Fruit fly (Drosophila melanogaster) whole organism, embryonic: ENCODE results near the gene Sfp33A2.

Experiments
- Antp ChIP-seq: fragments of 200-800 bp; sonication (Bioruptor generic); optimal IDR thresholded peaks from 3 replicates; lab custom pipeline; 2016; ENCODE audit warnings: missing biosample characterization, missing genetic modification characterization
- Atf6 ChIP-seq: fragments of 200-800 bp; sonication (Bioruptor generic); IDR thresholded peaks from 2 replicates; pipeline ENCODE4 v1.3.6; 2022; ENCODE audit warnings: missing biosample characterization, missing genetic modification characterization
- Bdp1 ChIP-seq: fragments of 200-800 bp; sonication (Bioruptor generic); optimal IDR thresholded peaks from 3 replicates; lab custom pipeline; 2016; ENCODE audit warnings: missing biosample characterization, missing genetic modification characterization
- CG10147 ChIP-seq: fragments of 200-800 bp; sonication (Bioruptor generic); optimal IDR thresholded peaks from 2 replicates; lab custom pipeline; 2019; ENCODE audit warnings: missing biosample characterization, mild to moderate bottlenecking, missing genetic modification characterization, moderate library complexity
- CG10209 ChIP-seq: fragments of 200-800 bp; sonication (Bioruptor generic); optimal IDR thresholded peaks from 3 replicates; lab custom pipeline; 2017; ENCODE audit warnings: missing biosample characterization, mild to moderate bottlenecking, missing genetic modification characterization, missing genetic modification reagents
- CG10321 ChIP-seq: fragments of 200-800 bp; sonication (Bioruptor generic); IDR thresholded peaks from 2 replicates; pipeline ENCODE4 v1.3.6; 2022; ENCODE audit warnings: missing biosample characterization, missing genetic modification characterization
- CG10979 ChIP-seq: fragments of 200-800 bp; sonication (Bioruptor generic); optimal IDR thresholded peaks from 2 replicates; lab custom pipeline; 2018; ENCODE audit warnings: missing biosample characterization, mild to moderate bottlenecking, missing genetic modification characterization, moderate library complexity
- CG11456 ChIP-seq: fragments of 200-800 bp; sonication (Bioruptor generic); IDR thresholded peaks from 3 replicates; pipeline ENCODE4 v1.3.6; 2022; ENCODE audit warnings: missing biosample characterization, missing genetic modification characterization
- CG12071 ChIP-seq: fragments of 200-800 bp; sonication (Bioruptor generic); optimal IDR thresholded peaks from 3 replicates; lab custom pipeline; 2018; ENCODE audit warnings: missing biosample characterization, mild to moderate bottlenecking, missing genetic modification characterization
- CG12104 ChIP-seq: fragments of 200-800 bp; sonication (Bioruptor generic); optimal IDR thresholded peaks from 3 replicates; lab custom pipeline; 2016; ENCODE audit warnings: missing biosample characterization, missing genetic modification characterization
- CG1529 ChIP-seq: fragments of 200-800 bp; sonication (Bioruptor generic); optimal IDR thresholded peaks from 3 replicates; lab custom pipeline; 2018; ENCODE audit warnings: missing biosample characterization, missing genetic modification characterization
- CG15479 ChIP-seq: fragments of 200-800 bp; sonication (Bioruptor generic); optimal IDR thresholded peaks from 3 replicates; lab custom pipeline; 2019; ENCODE audit warnings: missing biosample characterization, mild to moderate bottlenecking, missing genetic modification characterization, moderate library complexity
- CG1647 ChIP-seq: fragments of 200-800 bp; sonication (Bioruptor generic); optimal IDR thresholded peaks from 3 replicates; lab custom pipeline; 2016; ENCODE audit warnings: missing biosample characterization, missing genetic modification characterization
- CG16863 ChIP-seq: fragments of 200-800 bp; sonication (Bioruptor generic); optimal IDR thresholded peaks from 3 replicates; lab custom pipeline; 2016; ENCODE audit warnings: missing biosample characterization, missing genetic modification characterization
- CG17186 ChIP-seq: fragments of 200-800 bp; sonication (Bioruptor generic); optimal IDR thresholded peaks from 3 replicates; lab custom pipeline; 2017; ENCODE audit warnings: missing biosample characterization, missing genetic modification reagents, missing genetic modification characterization
- CG2129 ChIP-seq: fragments of 200-800 bp; sonication (Bioruptor generic); IDR thresholded peaks from 2 replicates; pipeline ENCODE4 v1.3.6; 2022; ENCODE audit warnings: missing biosample characterization, missing genetic modification characterization; ENCODE audit not compliant: partially characterized antibody
- CG2875 ChIP-seq: fragments of 200-800 bp; sonication (Bioruptor generic); optimal IDR thresholded peaks from 2 replicates; lab custom pipeline; 2017; ENCODE audit warnings: missing biosample characterization, mild to moderate bottlenecking, missing genetic modification characterization, missing genetic modification reagents
- CG3163 ChIP-seq: fragments of 200-800 bp; sonication (Bioruptor generic); optimal IDR thresholded peaks from 3 replicates; lab custom pipeline; 2016; ENCODE audit warnings: missing biosample characterization, missing genetic modification characterization
- CG34224 ChIP-seq: fragments of 200-800 bp; sonication (Bioruptor generic); IDR thresholded peaks from 3 replicates; pipeline ENCODE4 v1.3.6; 2022; ENCODE audit warnings: missing biosample characterization, missing genetic modification characterization; ENCODE audit not compliant: partially characterized antibody
- CG9817 ChIP-seq: fragments of 200-800 bp; sonication (Bioruptor generic); optimal IDR thresholded peaks from 2 replicates; lab custom pipeline; 2018; ENCODE audit warnings: missing biosample characterization, mild to moderate bottlenecking, missing genetic modification characterization, moderate library complexity
- CG9932 ChIP-seq: fragments of 200-800 bp; sonication (Bioruptor generic); IDR thresholded peaks from 2 replicates; pipeline ENCODE4 v1.3.6; 2022; ENCODE audit warnings: missing biosample characterization, missing genetic modification characterization
- Chrac-16 ChIP-seq: fragments of 200-800 bp; sonication (Bioruptor generic); optimal IDR thresholded peaks from 3 replicates; lab custom pipeline; 2016; ENCODE audit warnings: missing biosample characterization, missing genetic modification characterization
- Eip74EF ChIP-seq, 2 experiments: fragments of 200-800 bp in 1 of 2; fragments of >200 bp in 1 of 2; sonication (Bioruptor generic) in 1 of 2; optimal IDR thresholded peaks; 2 replicates each; lab custom pipeline; 2017 to 2019; ENCODE audit warnings: missing biosample characterization in 2 of 2, missing genetic modification characterization in 2 of 2, mild to moderate bottlenecking in 1 of 2, moderate library complexity in 1 of 2
- Lpt ChIP-seq: fragments of >200 bp; optimal IDR thresholded peaks from 2 replicates; lab custom pipeline; 2018; ENCODE audit warnings: missing biosample characterization, missing genetic modification characterization
- Oli ChIP-seq: fragments of 200-800 bp; sonication (Bioruptor generic); optimal IDR thresholded peaks from 2 replicates; lab custom pipeline; 2018; ENCODE audit warnings: missing biosample characterization, mild to moderate bottlenecking, missing genetic modification characterization, moderate library complexity
- Poxn ChIP-seq: fragments of 200-800 bp; sonication (Bioruptor generic); IDR thresholded peaks from 2 replicates; pipeline ENCODE4 v1.3.6; 2022; ENCODE audit warnings: missing biosample characterization, missing genetic modification characterization
- Stat92E ChIP-seq, 3 experiments: fragments of >200 bp in 2 of 3; fragments of 200-800 bp in 1 of 3; sonication (Bioruptor generic) in 1 of 3; optimal IDR thresholded peaks; 2 replicates each; lab custom pipeline; 2017 to 2019; ENCODE audit warnings: missing biosample characterization in 3 of 3, missing genetic modification characterization in 3 of 3, mild to moderate bottlenecking in 1 of 3, moderate library complexity in 1 of 3
- Trl ChIP-seq, 3 experiments: fragments of >200 bp in 2 of 3; fragments of 200-800 bp in 1 of 3; sonication (Bioruptor generic) in 1 of 3; optimal IDR thresholded peaks; 2 replicates in 1 of 3; 3 replicates in 2 of 3; lab custom pipeline; 2016 to 2017; ENCODE audit warnings: missing biosample characterization in 1 of 3, missing genetic modification characterization in 1 of 3
- ac ChIP-seq: fragments of 200-800 bp; sonication (Bioruptor generic); optimal IDR thresholded peaks from 3 replicates; lab custom pipeline; 2017; ENCODE audit warnings: missing biosample characterization, mild to moderate bottlenecking, missing genetic modification characterization
- ara ChIP-seq: fragments of 200-800 bp; sonication (Bioruptor generic); IDR thresholded peaks from 2 replicates; pipeline ENCODE4 v1.3.6; 2022; ENCODE audit warnings: missing biosample characterization, missing genetic modification characterization
- ase ChIP-seq: fragments of 200-800 bp; sonication (Bioruptor generic); IDR thresholded peaks from 3 replicates; pipeline ENCODE4 v1.3.6; 2022; ENCODE audit warnings: missing biosample characterization, missing genetic modification characterization
- ato ChIP-seq: fragments of 200-800 bp; sonication (Bioruptor generic); IDR thresholded peaks from 2 replicates; pipeline ENCODE4 v1.3.6; 2022; ENCODE audit warnings: missing biosample characterization, missing genetic modification characterization; ENCODE audit not compliant: partially characterized antibody
- cas ChIP-seq: fragments of 200-800 bp; sonication (Bioruptor generic); IDR thresholded peaks from 2 replicates; pipeline ENCODE4 v1.3.6; 2022; ENCODE audit warnings: missing biosample characterization, missing genetic modification characterization
- chinmo ChIP-seq: fragments of 200-800 bp; sonication (Bioruptor generic); IDR thresholded peaks from 4 replicates; pipeline ENCODE4 v1.3.6; 2022; ENCODE audit warnings: missing biosample characterization, missing genetic modification characterization; ENCODE audit not compliant: partially characterized antibody
- dan ChIP-seq: fragments of 200-800 bp; sonication (Bioruptor generic); IDR thresholded peaks from 2 replicates; pipeline ENCODE4 v1.3.6; 2022; ENCODE audit warnings: missing biosample characterization, missing genetic modification characterization
- dmrt11E ChIP-seq: fragments of 200-800 bp; sonication (Bioruptor generic); optimal IDR thresholded peaks from 3 replicates; lab custom pipeline; 2018; ENCODE audit warnings: missing biosample characterization, mild to moderate bottlenecking, missing genetic modification characterization, moderate library complexity
- fu2 ChIP-seq: fragments of 200-800 bp; sonication (Bioruptor generic); optimal IDR thresholded peaks from 2 replicates; lab custom pipeline; 2016; ENCODE audit warnings: missing biosample characterization, missing genetic modification characterization
- hkb ChIP-seq, 2 experiments: fragments of 200-800 bp in 1 of 2; fragments of >200 bp in 1 of 2; sonication (Bioruptor generic) in 1 of 2; IDR thresholded peaks in 1 of 2; optimal IDR thresholded peaks in 1 of 2; 2 replicates each; pipeline versions ENCODE4 v1.3.6 to Lab custom; 2017 to 2022; ENCODE audit warnings: missing biosample characterization in 1 of 2, missing genetic modification characterization in 1 of 2
- lmd ChIP-seq: fragments of 200-800 bp; sonication (Bioruptor generic); IDR thresholded peaks from 2 replicates; pipeline ENCODE4 v1.3.6; 2022; ENCODE audit warnings: missing biosample characterization, missing genetic modification characterization
- pita ChIP-seq: fragments of 200-800 bp; sonication (Bioruptor generic); optimal IDR thresholded peaks from 2 replicates; lab custom pipeline; 2017; ENCODE audit warnings: missing biosample characterization, mild to moderate bottlenecking, missing genetic modification characterization
- pnt ChIP-seq: fragments of 200-800 bp; sonication (Bioruptor generic); optimal IDR thresholded peaks from 3 replicates; lab custom pipeline; 2016; ENCODE audit warnings: missing biosample characterization, missing genetic modification characterization
- ro ChIP-seq: fragments of 200-800 bp; sonication (Bioruptor generic); IDR thresholded peaks from 2 replicates; pipeline ENCODE4 v1.3.6; 2022; ENCODE audit warnings: missing biosample characterization, missing genetic modification characterization
- run ChIP-seq: fragments of 200-800 bp; sonication (Bioruptor generic); optimal IDR thresholded peaks from 3 replicates; lab custom pipeline; 2018; ENCODE audit warnings: missing biosample characterization, mild to moderate bottlenecking, missing genetic modification characterization
- sima ChIP-seq: fragments of 200-800 bp; sonication (Bioruptor generic); optimal IDR thresholded peaks from 2 replicates; lab custom pipeline; 2016; ENCODE audit warnings: missing biosample characterization, missing genetic modification characterization
- ssp ChIP-seq: fragments of 200-800 bp; sonication (Bioruptor generic); IDR thresholded peaks from 2 replicates; pipeline ENCODE4 v1.3.6; 2022; ENCODE audit warnings: missing biosample characterization, missing genetic modification characterization
- tna ChIP-seq: fragments of 200-800 bp; sonication (Bioruptor generic); IDR thresholded peaks from 2 replicates; pipeline ENCODE4 v1.3.6; 2022; ENCODE audit warnings: missing biosample characterization, missing genetic modification characterization; ENCODE audit not compliant: partially characterized antibody
- tup ChIP-seq: fragments of 200-800 bp; sonication (Bioruptor generic); optimal IDR thresholded peaks from 2 replicates; lab custom pipeline; 2016; ENCODE audit warnings: missing biosample characterization, mild to moderate bottlenecking, missing genetic modification characterization, moderate library complexity
- vvl ChIP-seq: fragments of 200-800 bp; sonication (Bioruptor generic); IDR thresholded peaks from 2 replicates; pipeline ENCODE4 v1.3.6; 2022; ENCODE audit warnings: missing biosample characterization, missing genetic modification characterization
- zen ChIP-seq: fragments of 200-800 bp; sonication (Bioruptor generic); optimal IDR thresholded peaks from 3 replicates; lab custom pipeline; 2018; ENCODE audit warnings: missing biosample characterization, mild to moderate bottlenecking, missing genetic modification characterization, moderate library complexity

Gene Sfp33A2

DNA sequence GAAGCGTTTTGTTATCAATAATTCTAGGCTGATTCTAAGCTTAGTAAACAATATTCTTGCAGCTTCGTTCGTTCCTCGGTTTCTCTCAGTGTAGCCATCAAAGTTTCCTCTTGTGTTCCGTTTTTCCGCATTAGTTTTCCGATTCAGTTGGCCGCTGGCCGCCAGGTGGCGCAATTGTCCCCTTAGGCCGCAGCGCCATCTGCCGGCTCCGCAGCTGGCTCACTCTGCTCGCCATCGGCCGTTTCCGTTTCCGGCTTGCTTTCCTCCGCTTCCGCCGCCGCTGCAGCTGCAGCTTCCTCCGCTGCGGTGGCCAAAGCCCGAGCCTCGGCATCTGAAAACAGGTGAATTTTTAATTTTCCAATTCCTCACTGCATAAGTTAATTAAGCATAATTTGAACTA is 21.1 kb upstream of the Sfp33A2 start (continued):
- TF ChIP-seq Lpt (GFP tag; lab: Kevin White, UChicago) (no peak), Stat92E (GFP tag; optimal IDR thresholded peaks at IDR 0.05; lab: Kevin White, UChicago) (no peak), zen (tag; lab: Kevin White, UChicago) (peak; percentile 94), CG34224 (no peak), CG3163 (GFP tag; lab: Kevin White, UChicago) (peak; percentile 82), ato (GFP tag; lab: Robert Waterston, UW) (no peak), cas (GFP tag; lab: Robert Waterston, UW) (peak; percentile 67), tna (GFP tag; lab: Robert Waterston, UW) (no peak), CG9817 (peak; percentile 86), CG1529 (GFP tag; lab: Kevin White, UChicago) (peak; percentile 96), fu2 (GFP tag; lab: Kevin White, UChicago) (peak; percentile 51), CG11456 (GFP tag; lab: Robert Waterston, UW) (peak; percentile 96), Poxn (GFP tag; lab: Robert Waterston, UW) (0 out of 2 replicates have a peak, but pooled peaks have one; percentile 30), ara (GFP tag; lab: Robert Waterston, UW) (peak; percentile 90), dmrt11E (peak; percentile 93), pnt (GFP tag; lab: Kevin White, UChicago) (peak; percentile 77), CG9932 (GFP tag; lab: Robert Waterston, UW) (peak; percentile 65), CG1647 (GFP tag; lab: Kevin White, UChicago) (peak; percentile 85), Chrac-16 (peak; percentile 91), CG12104 (peak; percentile 89), vvl (peak; percentile 95), Bdp1 (GFP tag; lab: Kevin White, UChicago) (peak; percentile 82), lmd (peak; percentile 78), CG12071 (peak; percentile 97), Eip74EF (GFP tag; optimal IDR thresholded peaks at IDR 0.05; lab: Kevin White, UChicago) (peak in 1 of 2 experiments; percentile 78), ac (GFP tag; lab: Kevin White, UChicago) (peak; percentile 99), CG10979 (tag; lab: Kevin White, UChicago) (peak; percentile 93), CG2875 (GFP tag; lab: Kevin White, UChicago) (peak; percentile 99), chinmo (GFP tag; lab: Robert Waterston, UW) (no peak), sima (GFP tag; lab: Kevin White, UChicago) (peak; percentile 84), Trl (optimal IDR thresholded peaks at IDR 0.05; lab: Kevin White, UChicago) (no peak), Trl (GFP tag; optimal IDR thresholded peaks at IDR 0.05; lab: Kevin White, UChicago) (peak; percentile 93), hkb (optimal IDR thresholded peaks at IDR 0.05; lab: Kevin White, UChicago) (no peak), hkb (GFP tag; IDR thresholded peaks at IDR 0.05; lab: Robert Waterston, UW) (peak; percentile 94), tup (GFP tag; lab: Kevin White, UChicago) (peak; percentile 74), run (tag; lab: Kevin White, UChicago) (peak; percentile 44), Atf6 (GFP tag; lab: Robert Waterston, UW) (peak; percentile 77), ro (peak; percentile 75), pita (no peak), CG2129 (GFP tag; lab: Robert Waterston, UW) (no peak), ase (GFP tag; lab: Robert Waterston, UW) (peak; percentile 92), ssp (GFP tag; lab: Robert Waterston, UW) (peak; percentile 68), CG16863 (GFP tag; lab: Kevin White, UChicago) (peak; percentile 93), Antp (GFP tag; lab: Kevin White, UChicago) (peak; percentile 93), dan (GFP tag; lab: Robert Waterston, UW) (no peak; the same call in 1 of the 2 replicates), Oli (tag; lab: Kevin White, UChicago) (peak; percentile 90), CG15479 (GFP tag; lab: Kevin White, UChicago) (peak; percentile 74), CG17186 (GFP tag; lab: Kevin White, UChicago) (peak; percentile 94), CG10147 (GFP tag; lab: Kevin White, UChicago) (peak; percentile 73), CG10321 (GFP tag; lab: Robert Waterston, UW) (peak; percentile 68), CG10209 (peak; percentile 95)
